Worm (Caenorhabditis elegans): ENCODE measurements around the gene ZK688.10.

The ZK688.10 gene

ce11 chrIII:7897733-7898132 is 908 bp upstream of the ZK688.10 start:
- TF ChIP-seq aptf-3 (GFP tag; IDR thresholded peaks at IDR 0.05) = no peak
- no peak for TF ChIP-seq dox-1 (GFP tag; IDR thresholded peaks at IDR 0.05)
- peak; percentile 19 for TF ChIP-seq somi-1 (GFP tag; optimal IDR thresholded peaks at IDR 0.05)
- TF ChIP-seq ztf-22 (GFP tag; optimal IDR thresholded peaks at IDR 0.05) = no peak
- no peak for TF ChIP-seq madf-8 (GFP tag; conservative IDR thresholded peaks at IDR 0.05)
- no peak for TF ChIP-seq lin-54 (GFP tag; optimal IDR thresholded peaks at IDR 0.05)

DNA sequence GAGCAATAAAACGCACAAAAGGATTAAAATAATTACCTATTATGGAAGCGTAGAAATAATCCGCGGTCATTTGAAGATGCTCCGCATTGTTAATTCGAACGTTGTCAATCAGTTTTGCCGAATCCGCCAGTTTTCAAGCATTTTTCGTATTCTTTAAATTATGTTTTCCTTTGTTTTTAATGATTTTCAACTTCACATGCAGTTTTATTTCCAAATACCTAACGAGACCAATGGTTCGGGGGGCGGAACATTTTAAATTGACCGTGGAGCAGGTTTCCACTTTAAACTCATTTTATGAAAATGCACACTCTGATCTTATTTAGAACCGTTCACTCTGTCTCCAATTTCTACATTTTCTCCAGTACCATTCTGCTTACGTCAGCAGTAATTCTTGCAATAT is 2.1 kb downstream of the ZK688.10 start, which contains the start of gene ZK688.4:
TSS of gene ZK688.4 (plus strand) at position 301 of the 400 bp plus-strand sequence.
- TF ChIP-seq tbp1 (GFP tag; optimal IDR thresholded peaks at IDR 0.05) (no peak), ztf-28 (GFP tag; IDR thresholded peaks at IDR 0.05) (no peak), Y67H2A.10 (GFP tag; conservative IDR thresholded peaks at IDR 0.05) (no peak), nfya-2 (GFP tag; IDR thresholded peaks at IDR 0.05) (no peak)

DNA sequence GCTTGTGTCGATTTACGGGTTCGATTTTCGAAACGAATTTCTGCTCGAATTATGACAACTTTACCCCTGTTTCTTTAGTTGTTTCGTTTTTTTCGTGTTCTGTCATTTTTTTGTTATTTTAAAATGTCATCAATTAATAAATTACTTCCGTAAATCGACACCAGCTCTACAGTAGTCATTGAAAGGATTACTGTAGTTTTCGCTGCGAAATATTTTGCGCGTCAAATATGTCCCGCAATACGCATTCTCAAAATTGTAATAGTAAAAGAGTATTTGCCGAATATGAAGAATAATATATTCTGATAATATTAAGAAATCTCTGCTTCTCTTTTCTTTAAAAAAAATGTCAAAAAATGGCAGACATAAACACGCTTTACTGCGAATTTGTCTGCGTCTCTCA is 3.6 kb downstream of the ZK688.10 start:
- TF ChIP-seq mes-4 (tag; optimal IDR thresholded peaks at IDR 0.05) (no peak), F33H1.4 (GFP tag; IDR thresholded peaks at IDR 0.05) (0 out of 2 replicates have a peak, but pooled peaks have one; percentile 14), lsl-1 (GFP tag; optimal IDR thresholded peaks at IDR 0.05) (peak; percentile 85), nfya-2 (GFP tag; IDR thresholded peaks at IDR 0.05) (no peak), T07F8.4 (tag; optimal IDR thresholded peaks at IDR 0.05) (no peak), pha-4 (tag; optimal IDR thresholded peaks at IDR 0.05) (no peak), ceh-91 (GFP tag; IDR thresholded peaks at IDR 0.05) (peak; percentile 55; the same call in 1 of the 2 replicates), F37B4.10 (GFP tag; IDR thresholded peaks at IDR 0.05) (no peak), dpl-1 (GFP tag; optimal IDR thresholded peaks at IDR 0.05) (no peak), atf-7 (tag; optimal IDR thresholded peaks at IDR 0.05) (no peak), hmg-1.2 (GFP tag; IDR thresholded peaks at IDR 0.05) (peak; percentile 43; the same call in 1 of the 2 replicates), ceh-58 (GFP tag; IDR thresholded peaks at IDR 0.05) (no peak), F23B12.7 (tag; optimal IDR thresholded peaks at IDR 0.05; ENCODE audit: insufficient read depth) (no peak), unc-62 (GFP tag; optimal IDR thresholded peaks at IDR 0.05) (no peak), gei-17 (GFP tag; optimal IDR thresholded peaks at IDR 0.05) (no peak), mxl-1 (tag; optimal IDR thresholded peaks at IDR 0.05) (no peak), ccch-3 (GFP tag; optimal IDR thresholded peaks at IDR 0.05) (no peak), madf-8 (GFP tag; conservative IDR thresholded peaks at IDR 0.05) (no peak), ceh-40 (GFP tag; IDR thresholded peaks at IDR 0.05) (no peak), ztf-3 (GFP tag; optimal IDR thresholded peaks at IDR 0.05) (no peak), let-526 (GFP tag; IDR thresholded peaks at IDR 0.05) (no peak), ztf-28 (GFP tag; IDR thresholded peaks at IDR 0.05) (no peak)

DNA sequence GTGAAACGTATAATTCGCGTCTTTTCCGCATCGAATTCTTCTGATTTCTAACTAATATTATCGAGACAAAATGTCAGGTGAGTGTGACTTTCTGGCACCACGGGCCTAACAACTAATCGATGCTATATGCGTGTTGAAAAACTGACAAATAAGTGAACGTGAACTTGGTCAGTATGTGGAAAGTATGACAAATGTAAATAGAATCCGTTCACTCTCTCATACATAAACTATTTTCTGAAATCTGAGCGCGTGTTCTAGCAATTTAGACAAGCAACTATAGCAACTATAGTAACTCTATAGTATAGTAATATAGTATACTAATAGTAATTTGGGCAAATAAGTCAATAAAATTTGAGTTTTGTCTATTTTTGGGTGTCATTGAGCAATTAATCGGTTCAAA is 4.5 kb downstream of the ZK688.10 start:
- TF ChIP-seq egl-18 (GFP tag; IDR thresholded peaks at IDR 0.05) (no peak), ztf-6 (GFP tag; IDR thresholded peaks at IDR 0.05) (no peak), dpl-1 (GFP tag; optimal IDR thresholded peaks at IDR 0.05) (no peak), B0336.3 (GFP tag; IDR thresholded peaks at IDR 0.05) (no peak)

- TF ChIP-seq madf-10 (tag; optimal IDR thresholded peaks at IDR 0.05) = peak; percentile 14
- TF ChIP-seq egl-18 (GFP tag; IDR thresholded peaks at IDR 0.05) = no peak
- no peak for TF ChIP-seq cebp-1 (GFP tag; IDR thresholded peaks at IDR 0.05)
- TF ChIP-seq cebp-1 (tag; optimal IDR thresholded peaks at IDR 0.05) = peak; percentile 75
- TF ChIP-seq aptf-3 (GFP tag; IDR thresholded peaks at IDR 0.05) = no peak
- no peak for TF ChIP-seq F22D6.2 (tag; optimal IDR thresholded peaks at IDR 0.05)
- TF ChIP-seq C17E4.6 (GFP tag; IDR thresholded peaks at IDR 0.05) = no peak
- peak; percentile 44 for TF ChIP-seq ceh-27 (GFP tag; optimal IDR thresholded peaks at IDR 0.05)
- TF ChIP-seq let-607 (tag; optimal IDR thresholded peaks at IDR 0.05) = peak; percentile 27 to 51
- TF ChIP-seq lir-1 (GFP tag; conservative IDR thresholded peaks at IDR 0.05) = no peak
- no peak; the same call in 1 of the 2 replicates for TF ChIP-seq rcor-1 (GFP tag; IDR thresholded peaks at IDR 0.05)
- TF ChIP-seq athp-1 (tag; optimal IDR thresholded peaks at IDR 0.05) = no peak
- no peak for TF ChIP-seq ets-4 (GFP tag; optimal IDR thresholded peaks at IDR 0.05)
- TF ChIP-seq T07F8.4 (tag; optimal IDR thresholded peaks at IDR 0.05) = no peak
Measured at ce11 chrIII:7891573-7892306, 5.1 kb downstream of the ZK688.10 start, which contains the start of the genes ZK688.5 and fahd-1. ZK688.5 (minus strand) TSS chrIII:7891623. fahd-1 (plus strand) TSS chrIII:7892256.

All from whole organism, young adult.